Worm (Caenorhabditis elegans): ENCODE data around the gene nhr-7.

ce11 chrIV:11285239-11285638 is 14.1 kb upstream of the nhr-7 start:
- no peak for TF ChIP-seq mep-1 (tag; optimal IDR thresholded peaks at IDR 0.05)
- TF ChIP-seq daf-8 (GFP tag; IDR thresholded peaks at IDR 0.05) = no peak
